ENCODE assay signal across 2 worm cellular contexts in the genomic region with DNA sequence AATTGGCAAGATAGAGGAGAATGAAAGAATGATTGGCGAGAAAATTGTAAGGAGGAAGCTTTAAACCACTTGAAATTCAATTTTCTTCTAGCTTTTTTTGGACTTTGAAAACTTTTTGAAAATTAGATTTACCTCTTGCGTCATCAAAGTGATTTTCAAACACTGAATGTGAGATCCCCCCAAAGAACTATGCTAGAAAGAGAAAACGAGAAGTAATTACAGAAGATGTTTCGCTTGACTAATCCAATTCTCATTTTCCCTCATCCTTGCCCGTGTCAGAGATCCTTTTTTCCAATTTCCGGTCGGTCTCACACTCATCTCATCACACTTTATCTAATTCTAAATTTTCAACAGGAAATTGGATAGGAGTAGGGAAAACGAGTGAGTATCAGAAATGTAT.
TF ChIP-seq lines count a peak whose summit lies in the region.

No protein-coding gene starts in this region.

TF ChIP-seq in whole organism, L1 larva, 84 proteins besides CTCF, POLR2A, EP300 and RAD21 (continued from another document):
- peak; percentile 55 for TF ChIP-seq tbx-2 (tag; optimal IDR thresholded peaks at IDR 0.05; lab: Kevin White, UChicago)

TF ChIP-seq in whole organism, L4 larva, 104 proteins besides CTCF, POLR2A, EP300 and RAD21 (continued from another document):
- TF ChIP-seq ZK337.2 (GFP tag; IDR thresholded peaks at IDR 0.05; lab: Robert Waterston, UW), result no peak
- no peak for TF ChIP-seq T26A8.4 (GFP tag; IDR thresholded peaks at IDR 0.05; lab: Robert Waterston, UW)
- no peak for TF ChIP-seq gei-8 (GFP tag; optimal IDR thresholded peaks at IDR 0.05; lab: Kevin White, UChicago)
- TF ChIP-seq zip-2 (tag; optimal IDR thresholded peaks at IDR 0.05; lab: Kevin White, UChicago), result no peak
- TF ChIP-seq pha-4 (GFP tag; IDR thresholded peaks at IDR 0.05; lab: Robert Waterston, UW), result no peak
- TF ChIP-seq pha-4 (tag; optimal IDR thresholded peaks at IDR 0.05; lab: Kevin White, UChicago), result no peak
- TF ChIP-seq mxl-3 (GFP tag; optimal IDR thresholded peaks at IDR 0.05; lab: Kevin White, UChicago), result no peak
- no peak for TF ChIP-seq Y48G9A.11 (GFP tag; IDR thresholded peaks at IDR 0.05; lab: Robert Waterston, UW)
- TF ChIP-seq dmd-8 (GFP tag; IDR thresholded peaks at IDR 0.05; lab: Robert Waterston, UW), result no peak
- 0 out of 2 replicates have a peak, but pooled peaks have one; percentile 22 for TF ChIP-seq ctbp-1 (GFP tag; IDR thresholded peaks at IDR 0.05; lab: Robert Waterston, UW)
- no peak for TF ChIP-seq daf-19 (GFP tag; conservative IDR thresholded peaks at IDR 0.05; lab: Robert Waterston, UW)
- TF ChIP-seq saeg-2 (GFP tag; IDR thresholded peaks at IDR 0.05; lab: Robert Waterston, UW), result no peak
- TF ChIP-seq mdl-1 (tag; optimal IDR thresholded peaks at IDR 0.05; lab: Kevin White, UChicago), result no peak
- no peak for TF ChIP-seq hif-1 (tag; optimal IDR thresholded peaks at IDR 0.05; lab: Kevin White, UChicago)
- no peak for TF ChIP-seq php-3 (GFP tag; IDR thresholded peaks at IDR 0.05; lab: Robert Waterston, UW)
